Worm (Caenorhabditis elegans) whole organism, L1 larva: ENCODE measurements around the gene F55C12.6.

Experiments
- C16A3.4 ChIP-seq: fragments of 150-350 bp; optimal IDR thresholded peaks from 2 replicates; lab custom pipeline; 2014; ENCODE audit warnings: missing biosample characterization, missing genetic modification characterization
- F16B12.6 ChIP-seq: fragments of 150-350 bp; optimal IDR thresholded peaks from 2 replicates; lab custom pipeline; 2014; ENCODE audit warnings: missing biosample characterization, missing genetic modification characterization
- aha-1 ChIP-seq: fragments of 150-350 bp; optimal IDR thresholded peaks from 2 replicates; lab custom pipeline; 2014; ENCODE audit warnings: missing biosample characterization, missing genetic modification characterization
- ama-1 ChIP-seq: fragments of 150-350 bp; optimal IDR thresholded peaks from 2 replicates; lab custom pipeline; 2014
- ceh-63 ChIP-seq: fragments of 200-800 bp; sonication (Bioruptor generic); optimal IDR thresholded peaks from 2 replicates; lab custom pipeline; 2018; ENCODE audit warnings: mild to moderate bottlenecking, missing genetic modification characterization, missing compliant biosample characterization
- egl-27 ChIP-seq, 2 experiments: fragments of 150-350 bp in 1 of 2; sonication (generic microtip); optimal IDR thresholded peaks; 3 replicates each; lab custom pipeline; 2017 to 2018; ENCODE audit warnings: missing biosample characterization in 2 of 2, missing genetic modification characterization in 2 of 2, missing genetic modification reagents in 2 of 2
- hlh-17 ChIP-seq: fragments of 200-800 bp; sonication (Bioruptor generic); optimal IDR thresholded peaks from 2 replicates; lab custom pipeline; 2018; ENCODE audit warnings: missing genetic modification characterization, mild to moderate bottlenecking, missing compliant biosample characterization, moderate library complexity, borderline replicate concordance
- hpl-2 ChIP-seq: fragments of 150-350 bp; optimal IDR thresholded peaks from 2 replicates; lab custom pipeline; 2014; ENCODE audit warnings: missing biosample characterization, missing genetic modification reagents, missing genetic modification characterization
- nhr-12 ChIP-seq: sonication (generic microtip); optimal IDR thresholded peaks from 2 replicates; lab custom pipeline; 2017; ENCODE audit warnings: missing biosample characterization, missing genetic modification characterization
- nhr-237 ChIP-seq: fragments of 150-350 bp; optimal IDR thresholded peaks from 2 replicates; lab custom pipeline; 2014; ENCODE audit warnings: missing biosample characterization, missing genetic modification characterization
- nhr-76 ChIP-seq: sonication (generic microtip); optimal IDR thresholded peaks from 2 replicates; lab custom pipeline; 2017; ENCODE audit warnings: missing biosample characterization, missing genetic modification characterization
- unc-86 ChIP-seq: sonication (generic microtip); optimal IDR thresholded peaks from 2 replicates; lab custom pipeline; 2016; ENCODE audit warnings: missing genetic modification characterization, missing compliant biosample characterization
- ztf-11 ChIP-seq, 2 experiments: sonication (generic microtip); optimal IDR thresholded peaks; 2 replicates each; lab custom pipeline; 2016 to 2017; ENCODE audit warnings: missing genetic modification characterization in 2 of 2, missing biosample characterization in 1 of 2, missing compliant biosample characterization in 1 of 2

ce11 chrII:5880677-5881076 is 4.7 kb upstream of the F55C12.6 start:
- TF ChIP-seq hlh-17 (GFP tag; lab: Kevin White, UChicago) (no peak), nhr-237 (tag; lab: Kevin White, UChicago) (no peak), ztf-11 (tag; optimal IDR thresholded peaks at IDR 0.05; lab: Kevin White, UChicago) (no peak), unc-86 (tag; lab: Kevin White, UChicago) (no peak), nhr-12 (tag; lab: Kevin White, UChicago) (no peak), ceh-63 (GFP tag; lab: Kevin White, UChicago) (no peak), nhr-76 (no peak), C16A3.4 (tag; lab: Kevin White, UChicago) (no peak), aha-1 (no peak), ama-1 (lab: Kevin White, UChicago) (no peak), F16B12.6 (tag; lab: Kevin White, UChicago) (no peak), hpl-2 (GFP tag; lab: Kevin White, UChicago) (no peak), egl-27 (tag; optimal IDR thresholded peaks at IDR 0.05; lab: Kevin White, UChicago) (no peak)
